Fruit fly (Drosophila melanogaster) whole organism, embryonic: ENCODE data around the gene Tg.

Experiments
- Adf1 ChIP-seq: fragments of 200-800 bp; sonication (Bioruptor generic); IDR thresholded peaks from 2 replicates; pipeline ENCODE4 v1.3.6; 2022; ENCODE audit warnings: missing biosample characterization, missing genetic modification characterization
- Bdp1 ChIP-seq: fragments of 200-800 bp; sonication (Bioruptor generic); optimal IDR thresholded peaks from 3 replicates; lab custom pipeline; 2016; ENCODE audit warnings: missing biosample characterization, missing genetic modification characterization
- CG12104 ChIP-seq: fragments of 200-800 bp; sonication (Bioruptor generic); optimal IDR thresholded peaks from 3 replicates; lab custom pipeline; 2016; ENCODE audit warnings: missing biosample characterization, missing genetic modification characterization
- CG12299 ChIP-seq: fragments of 200-800 bp; sonication (Bioruptor generic); optimal IDR thresholded peaks from 2 replicates; lab custom pipeline; 2018; ENCODE audit warnings: missing biosample characterization, mild to moderate bottlenecking, missing genetic modification characterization
- CG13123 ChIP-seq: fragments of 200-800 bp; sonication (Bioruptor generic); optimal IDR thresholded peaks from 2 replicates; lab custom pipeline; 2016; ENCODE audit warnings: missing biosample characterization, missing genetic modification characterization
- CG13624 ChIP-seq: fragments of 200-800 bp; sonication (Bioruptor generic); optimal IDR thresholded peaks from 2 replicates; lab custom pipeline; 2016; ENCODE audit warnings: missing biosample characterization, missing genetic modification characterization
- CG17359 ChIP-seq: fragments of 200-800 bp; sonication (Bioruptor generic); optimal IDR thresholded peaks from 3 replicates; lab custom pipeline; 2018; ENCODE audit warnings: missing biosample characterization, mild to moderate bottlenecking, missing genetic modification characterization, moderate library complexity
- CG17361 ChIP-seq: fragments of 200-800 bp; sonication (Bioruptor generic); IDR thresholded peaks from 3 replicates; pipeline ENCODE4 v1.3.6; 2022; ENCODE audit warnings: missing biosample characterization, missing genetic modification characterization
- CG17568 ChIP-seq: fragments of 200-800 bp; sonication (Bioruptor generic); optimal IDR thresholded peaks from 2 replicates; lab custom pipeline; 2018; ENCODE audit warnings: missing biosample characterization, mild to moderate bottlenecking, missing genetic modification characterization, moderate library complexity
- CG17802 ChIP-seq: fragments of 200-800 bp; sonication (Bioruptor generic); optimal IDR thresholded peaks from 2 replicates; lab custom pipeline; 2018; ENCODE audit warnings: missing biosample characterization, mild to moderate bottlenecking, missing genetic modification characterization, moderate library complexity
- CG1832 ChIP-seq: fragments of 200-800 bp; sonication (Bioruptor generic); optimal IDR thresholded peaks from 2 replicates; lab custom pipeline; 2017; ENCODE audit warnings: missing biosample characterization, mild to moderate bottlenecking, missing genetic modification characterization, inconsistent platforms
- CG2116 ChIP-seq: fragments of 200-800 bp; sonication (Bioruptor generic); optimal IDR thresholded peaks from 3 replicates; lab custom pipeline; 2018; ENCODE audit warnings: missing biosample characterization, mild to moderate bottlenecking, missing genetic modification characterization
- CG2202 ChIP-seq: fragments of 200-800 bp; sonication (Bioruptor generic); optimal IDR thresholded peaks from 2 replicates; lab custom pipeline; 2018; ENCODE audit warnings: missing biosample characterization, mild to moderate bottlenecking, missing genetic modification characterization
- CG30403 ChIP-seq: fragments of 200-800 bp; sonication (Bioruptor generic); optimal IDR thresholded peaks from 3 replicates; lab custom pipeline; 2016; ENCODE audit warnings: missing biosample characterization, missing genetic modification characterization
- CG31388 ChIP-seq: fragments of 200-800 bp; sonication (Bioruptor generic); optimal IDR thresholded peaks from 2 replicates; lab custom pipeline; 2016; ENCODE audit warnings: missing biosample characterization, missing genetic modification characterization
- CG32772 ChIP-seq: fragments of 200-800 bp; sonication (Bioruptor generic); IDR thresholded peaks from 2 replicates; pipeline ENCODE4 v1.3.6; 2022; ENCODE audit warnings: missing biosample characterization, missing genetic modification characterization
- CG4707 ChIP-seq: fragments of 200-800 bp; sonication (Bioruptor generic); optimal IDR thresholded peaks from 2 replicates; lab custom pipeline; 2018; ENCODE audit warnings: missing biosample characterization, mild to moderate bottlenecking, missing genetic modification characterization, moderate library complexity
- CG4820 ChIP-seq: fragments of 200-800 bp; sonication (Bioruptor generic); optimal IDR thresholded peaks from 3 replicates; lab custom pipeline; 2016; ENCODE audit warnings: missing biosample characterization, missing genetic modification characterization
- CG6854 ChIP-seq: fragments of 200-800 bp; sonication (Bioruptor generic); optimal IDR thresholded peaks from 3 replicates; lab custom pipeline; 2017; ENCODE audit warnings: missing biosample characterization, mild to moderate bottlenecking, missing genetic modification characterization
- CG7839 ChIP-seq: fragments of 200-800 bp; sonication (Bioruptor generic); optimal IDR thresholded peaks from 3 replicates; lab custom pipeline; 2018; ENCODE audit warnings: missing biosample characterization, mild to moderate bottlenecking, missing genetic modification characterization, moderate library complexity
- CG8089 ChIP-seq: fragments of 200-800 bp; sonication (Bioruptor generic); optimal IDR thresholded peaks from 3 replicates; lab custom pipeline; 2016; ENCODE audit warnings: missing biosample characterization, missing genetic modification characterization
- CG8281 ChIP-seq: fragments of 200-800 bp; sonication (Bioruptor generic); optimal IDR thresholded peaks from 2 replicates; lab custom pipeline; 2018; ENCODE audit warnings: missing biosample characterization, mild to moderate bottlenecking, missing genetic modification characterization, moderate library complexity
- CG8359 ChIP-seq: fragments of 200-800 bp; sonication (Bioruptor generic); optimal IDR thresholded peaks from 2 replicates; lab custom pipeline; 2017; ENCODE audit warnings: missing biosample characterization, mild to moderate bottlenecking, missing genetic modification characterization, borderline replicate concordance
- CG9932 ChIP-seq: fragments of 200-800 bp; sonication (Bioruptor generic); IDR thresholded peaks from 2 replicates; pipeline ENCODE4 v1.3.6; 2022; ENCODE audit warnings: missing biosample characterization, missing genetic modification characterization
- Eip74EF ChIP-seq, 2 experiments: fragments of 200-800 bp in 1 of 2; fragments of >200 bp in 1 of 2; sonication (Bioruptor generic) in 1 of 2; optimal IDR thresholded peaks; 2 replicates each; lab custom pipeline; 2017 to 2019; ENCODE audit warnings: missing biosample characterization in 2 of 2, missing genetic modification characterization in 2 of 2, mild to moderate bottlenecking in 1 of 2, moderate library complexity in 1 of 2
- Fer2 ChIP-seq: fragments of 200-800 bp; sonication (Bioruptor generic); optimal IDR thresholded peaks from 2 replicates; lab custom pipeline; 2018; ENCODE audit warnings: missing biosample characterization, mild to moderate bottlenecking, missing genetic modification characterization, moderate library complexity
- Hand ChIP-seq: fragments of 200-800 bp; sonication (Bioruptor generic); optimal IDR thresholded peaks from 2 replicates; lab custom pipeline; 2017; ENCODE audit warnings: mild to moderate bottlenecking, missing biosample characterization, missing genetic modification reagents, missing genetic modification characterization
- Ravus ChIP-seq: fragments of 200-800 bp; sonication (Bioruptor generic); IDR thresholded peaks from 2 replicates; pipeline ENCODE4 v1.3.6; 2022; ENCODE audit warnings: missing biosample characterization, missing genetic modification characterization
- Rx ChIP-seq: fragments of 200-800 bp; sonication (Bioruptor generic); IDR thresholded peaks from 2 replicates; pipeline ENCODE4 v1.3.6; 2022; ENCODE audit warnings: missing biosample characterization, missing genetic modification characterization
- Side ChIP-seq: fragments of 200-800 bp; sonication (Bioruptor generic); optimal IDR thresholded peaks from 2 replicates; lab custom pipeline; 2016; ENCODE audit warnings: missing biosample characterization, missing genetic modification characterization
- Taf1 ChIP-seq: fragments of 200-800 bp; sonication (Bioruptor generic); IDR thresholded peaks from 2 replicates; pipeline ENCODE4 v1.3.6; 2022; ENCODE audit warnings: missing biosample characterization, missing genetic modification characterization
- Trl ChIP-seq, 3 experiments: fragments of >200 bp in 2 of 3; fragments of 200-800 bp in 1 of 3; sonication (Bioruptor generic) in 1 of 3; optimal IDR thresholded peaks; 2 replicates in 1 of 3; 3 replicates in 2 of 3; lab custom pipeline; 2016 to 2017; ENCODE audit warnings: missing biosample characterization in 1 of 3, missing genetic modification characterization in 1 of 3
- Usf ChIP-seq: fragments of 200-800 bp; sonication (Bioruptor generic); optimal IDR thresholded peaks from 2 replicates; lab custom pipeline; 2017; ENCODE audit warnings: missing genotype, missing biosample characterization, missing genetic modification characterization
- al ChIP-seq: fragments of 200-800 bp; sonication (Bioruptor generic); IDR thresholded peaks from 2 replicates; pipeline ENCODE4 v1.3.6; 2022; ENCODE audit warnings: missing biosample characterization, missing genetic modification characterization
- ap ChIP-seq: fragments of 200-800 bp; sonication (Bioruptor generic); IDR thresholded peaks from 2 replicates; pipeline ENCODE4 v1.3.6; 2022; ENCODE audit warnings: missing biosample characterization, missing genetic modification characterization
- chinmo ChIP-seq: fragments of 200-800 bp; sonication (Bioruptor generic); IDR thresholded peaks from 4 replicates; pipeline ENCODE4 v1.3.6; 2022; ENCODE audit warnings: missing biosample characterization, missing genetic modification characterization; ENCODE audit not compliant: partially characterized antibody
- danr ChIP-seq: fragments of 200-800 bp; sonication (Bioruptor generic); IDR thresholded peaks from 2 replicates; pipeline ENCODE4 v1.3.6; 2022; ENCODE audit warnings: missing biosample characterization, missing genetic modification characterization
- fd96Cb ChIP-seq: fragments of 200-800 bp; sonication (Bioruptor generic); optimal IDR thresholded peaks from 2 replicates; lab custom pipeline; 2018; ENCODE audit warnings: missing biosample characterization, mild to moderate bottlenecking, missing genetic modification characterization, moderate library complexity
- gfzf ChIP-seq: fragments of 200-800 bp; sonication (Bioruptor generic); optimal IDR thresholded peaks from 2 replicates; lab custom pipeline; 2016; ENCODE audit warnings: missing biosample characterization, mild to moderate bottlenecking, missing genetic modification characterization, moderate library complexity
- grau ChIP-seq: fragments of 200-800 bp; optimal IDR thresholded peaks from 3 replicates; lab custom pipeline; 2019; ENCODE audit warnings: missing biosample characterization, mild to moderate bottlenecking, missing genetic modification characterization, moderate library complexity
- her ChIP-seq: fragments of 200-800 bp; sonication (Bioruptor generic); optimal IDR thresholded peaks from 2 replicates; lab custom pipeline; 2016; ENCODE audit warnings: missing biosample characterization, missing genetic modification characterization
- insv ChIP-seq, 2 experiments: fragments of 200-800 bp; sonication (Bioruptor generic); optimal IDR thresholded peaks; 3 replicates each; lab custom pipeline; 2016 to 2018; ENCODE audit warnings: missing biosample characterization in 2 of 2, missing genetic modification characterization in 2 of 2
- pnt ChIP-seq: fragments of 200-800 bp; sonication (Bioruptor generic); optimal IDR thresholded peaks from 3 replicates; lab custom pipeline; 2016; ENCODE audit warnings: missing biosample characterization, missing genetic modification characterization
- pzg ChIP-seq: fragments of 200-800 bp; sonication (Bioruptor generic); optimal IDR thresholded peaks from 3 replicates; lab custom pipeline; 2018; ENCODE audit warnings: missing biosample characterization, mild to moderate bottlenecking, missing genetic modification characterization, moderate library complexity
- row ChIP-seq: fragments of 200-800 bp; sonication (Bioruptor generic); IDR thresholded peaks from 3 replicates; pipeline ENCODE4 v1.3.6; 2022; ENCODE audit warnings: missing biosample characterization, missing genetic modification characterization
- stwl ChIP-seq: fragments of 200-800 bp; sonication (Bioruptor generic); optimal IDR thresholded peaks from 3 replicates; lab custom pipeline; 2018; ENCODE audit warnings: missing biosample characterization, mild to moderate bottlenecking, missing genetic modification characterization, moderate library complexity
- trem ChIP-seq: fragments of 200-800 bp; optimal IDR thresholded peaks from 3 replicates; lab custom pipeline; 2019; ENCODE audit warnings: missing biosample characterization, mild to moderate bottlenecking, missing genetic modification characterization, moderate library complexity
- vvl ChIP-seq: fragments of 200-800 bp; sonication (Bioruptor generic); IDR thresholded peaks from 2 replicates; pipeline ENCODE4 v1.3.6; 2022; ENCODE audit warnings: missing biosample characterization, missing genetic modification characterization

Tg gene

dm6 chr2L:8071112-8071976 is 60.1 kb downstream of the Tg start, which contains the start of gene poe (continued):
- TF ChIP-seq Eip74EF (GFP tag; optimal IDR thresholded peaks at IDR 0.05; lab: Kevin White, UChicago) (no peak), her (GFP tag; lab: Kevin White, UChicago) (no peak), CG7839 (tag; lab: Kevin White, UChicago) (no peak), CG13123 (GFP tag; lab: Kevin White, UChicago) (no peak), Ravus (no peak), CG17361 (GFP tag; lab: Robert Waterston, UW) (no peak; the same call in 2 of the 3 replicates), CG9932 (GFP tag; lab: Robert Waterston, UW) (peak; percentile 53), Trl (optimal IDR thresholded peaks at IDR 0.05; lab: Kevin White, UChicago) (no peak), Trl (GFP tag; optimal IDR thresholded peaks at IDR 0.05; lab: Kevin White, UChicago) (no peak), CG6854 (GFP tag; lab: Kevin White, UChicago) (no peak), CG12299 (tag; lab: Kevin White, UChicago) (peak; percentile 32), stwl (tag; lab: Kevin White, UChicago) (peak; percentile 65), gfzf (GFP tag; lab: Kevin White, UChicago) (peak; percentile 81), pzg (GFP tag; lab: Kevin White, UChicago) (peak; percentile 82), CG1832 (GFP tag; lab: Kevin White, UChicago) (no peak), Bdp1 (GFP tag; lab: Kevin White, UChicago) (no peak), CG2116 (GFP tag; lab: Kevin White, UChicago) (peak; percentile 44), CG13624 (GFP tag; lab: Kevin White, UChicago) (no peak), Usf (GFP tag; lab: Kevin White, UChicago) (no peak), pnt (GFP tag; lab: Kevin White, UChicago) (no peak), CG12104 (peak; percentile 22), CG4820 (GFP tag; lab: Kevin White, UChicago) (no peak), fd96Cb (tag; lab: Kevin White, UChicago) (peak; percentile 57), CG30403 (GFP tag; lab: Kevin White, UChicago) (peak; percentile 47), Rx (GFP tag; lab: Robert Waterston, UW) (no peak), vvl (GFP tag; lab: Robert Waterston, UW) (peak; percentile 88), Side (GFP tag; lab: Kevin White, UChicago) (no peak), CG2202 (tag; lab: Kevin White, UChicago) (peak; percentile 4), grau (tag; lab: Kevin White, UChicago) (no peak), al (GFP tag; lab: Robert Waterston, UW) (no peak), CG31388 (GFP tag; lab: Kevin White, UChicago) (no peak), ap (GFP tag; lab: Robert Waterston, UW) (no peak), Hand (GFP tag; lab: Kevin White, UChicago) (no peak), CG8089 (GFP tag; lab: Kevin White, UChicago) (no peak), row (GFP tag; lab: Robert Waterston, UW) (peak; percentile 83), CG32772 (GFP tag; lab: Robert Waterston, UW) (no peak; the same call in 1 of the 2 replicates), insv (GFP tag; optimal IDR thresholded peaks at IDR 0.05; lab: Kevin White, UChicago) (no peak), CG17359 (peak; percentile 56), Adf1 (GFP tag; lab: Robert Waterston, UW) (no peak), danr (GFP tag; lab: Robert Waterston, UW) (peak; percentile 10; the same call in 1 of the 2 replicates), Taf1 (GFP tag; lab: Robert Waterston, UW) (0 out of 2 replicates have a peak, but pooled peaks have one; percentile 21), Fer2 (tag; lab: Kevin White, UChicago) (no peak), CG17568 (GFP tag; lab: Kevin White, UChicago) (no peak), CG8281 (tag; lab: Kevin White, UChicago) (no peak), CG17802 (tag; lab: Kevin White, UChicago) (no peak), trem (tag; lab: Kevin White, UChicago) (peak; percentile 62), CG8359 (peak; percentile 15), CG4707 (GFP tag; lab: Kevin White, UChicago) (peak; percentile 29), chinmo (GFP tag; lab: Robert Waterston, UW) (0 out of 4 replicates have a peak, but pooled peaks have one; percentile 29)
